Fruit fly (Drosophila melanogaster) whole organism, adult: ENCODE measurements around the gene Jon25Bii.

ENCODE experiments used
- CG12768 ChIP-seq: fragments of 200-800 bp; sonication (Bioruptor generic); optimal IDR thresholded peaks from 2 replicates; lab custom pipeline; 2017; ENCODE audit warnings: missing biosample characterization, missing genetic modification characterization, mild to moderate bottlenecking, moderate library complexity, missing genetic modification reagents
- CG33017 ChIP-seq: fragments of 200-800 bp; sonication (Bioruptor generic); optimal IDR thresholded peaks from 2 replicates; lab custom pipeline; 2018; ENCODE audit warnings: missing biosample characterization, mild to moderate bottlenecking, missing genetic modification characterization, moderate library complexity
- CG7045 ChIP-seq: fragments of 200-800 bp; sonication (Bioruptor generic); optimal IDR thresholded peaks from 2 replicates; lab custom pipeline; 2017; ENCODE audit warnings: missing biosample characterization, mild to moderate bottlenecking, missing genetic modification characterization
- Clk ChIP-seq: fragments of 200-800 bp; sonication (Bioruptor generic); optimal IDR thresholded peaks from 2 replicates; lab custom pipeline; 2017; ENCODE audit warnings: missing biosample characterization, missing genetic modification characterization
- cic ChIP-seq: fragments of 200-800 bp; sonication (Bioruptor generic); optimal IDR thresholded peaks from 2 replicates; lab custom pipeline; 2017; ENCODE audit warnings: missing biosample characterization, mild to moderate bottlenecking, missing genetic modification characterization, moderate library complexity
- kay ChIP-seq: fragments of 200-800 bp; sonication (Bioruptor generic); peaks from one replicate; lab custom pipeline; 2016; ENCODE audit warnings: missing biosample characterization, missing genetic modification characterization, borderline replicate concordance
- ovo ChIP-seq: fragments of 200-800 bp; sonication (Bioruptor generic); optimal IDR thresholded peaks from 2 replicates; lab custom pipeline; 2016; ENCODE audit warnings: missing biosample characterization, missing genetic modification characterization
- tj ChIP-seq: fragments of 200-800 bp; sonication (Bioruptor generic); optimal IDR thresholded peaks from 3 replicates; lab custom pipeline; 2017; ENCODE audit warnings: missing biosample characterization, mild to moderate bottlenecking, missing genetic modification characterization, moderate library complexity

DNA sequence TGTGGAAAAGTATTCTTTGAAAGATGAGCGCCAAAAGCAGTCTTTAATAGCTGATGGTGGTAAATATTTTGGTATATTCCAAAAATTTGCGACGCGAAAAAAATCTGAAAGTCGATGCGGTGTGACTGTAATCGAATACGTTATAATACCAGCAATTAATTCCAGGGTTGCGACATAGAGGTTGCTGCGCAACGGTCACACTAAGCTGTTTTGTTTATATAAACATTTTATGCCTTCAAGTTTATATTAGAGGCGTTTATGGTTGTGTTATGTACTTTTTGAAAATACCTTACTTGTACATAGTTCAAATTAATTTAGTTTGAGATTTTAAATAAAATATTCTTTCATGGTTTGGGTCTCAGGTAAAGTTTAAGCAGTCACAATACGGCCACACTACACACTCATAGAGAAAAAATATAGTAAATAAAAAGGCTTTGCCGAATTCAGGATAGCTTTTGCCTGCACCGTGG, 18.4 kb upstream of the Jon25Bii start, which contains the start of gene CG14043:
- TF ChIP-seq Clk (GFP tag; lab: Kevin White, UChicago), result no peak
- TF ChIP-seq CG12768 (GFP tag; lab: Kevin White, UChicago), result no peak
- peak; percentile 46 for TF ChIP-seq cic (GFP tag; lab: Kevin White, UChicago)
- no peak for TF ChIP-seq CG33017 (tag; lab: Kevin White, UChicago)
- no peak for TF ChIP-seq ovo (GFP tag; lab: Kevin White, UChicago)
- no peak for TF ChIP-seq CG7045
- TF ChIP-seq kay (GFP tag; lab: Kevin White, UChicago), result no peak
- TF ChIP-seq tj (GFP tag; lab: Kevin White, UChicago), result peak; percentile 14
